Fruit fly (Drosophila melanogaster) whole organism, adult: ENCODE data around the gene Npc2h.

Experiments
- CG11617 ChIP-seq: fragments of 200-800 bp; sonication (Bioruptor generic); optimal IDR thresholded peaks from 2 replicates; lab custom pipeline; 2017; ENCODE audit warnings: mild to moderate bottlenecking, missing biosample characterization, missing genetic modification reagents, missing genetic modification characterization
- CG12768 ChIP-seq: fragments of 200-800 bp; sonication (Bioruptor generic); optimal IDR thresholded peaks from 2 replicates; lab custom pipeline; 2017; ENCODE audit warnings: missing biosample characterization, missing genetic modification characterization, mild to moderate bottlenecking, moderate library complexity, missing genetic modification reagents
- CG14711 ChIP-seq: fragments of 200-800 bp; sonication (Bioruptor generic); optimal IDR thresholded peaks from 2 replicates; lab custom pipeline; 2018; ENCODE audit warnings: missing biosample characterization, mild to moderate bottlenecking, missing genetic modification characterization, moderate library complexity
- CG1620 ChIP-seq: fragments of 200-800 bp; sonication (Bioruptor generic); optimal IDR thresholded peaks from 2 replicates; lab custom pipeline; 2016; ENCODE audit warnings: missing biosample characterization, missing genetic modification characterization
- CG33017 ChIP-seq: fragments of 200-800 bp; sonication (Bioruptor generic); optimal IDR thresholded peaks from 2 replicates; lab custom pipeline; 2018; ENCODE audit warnings: missing biosample characterization, mild to moderate bottlenecking, missing genetic modification characterization, moderate library complexity
- CG5204 ChIP-seq: fragments of 200-800 bp; sonication (Bioruptor generic); optimal IDR thresholded peaks from 2 replicates; lab custom pipeline; 2016; ENCODE audit warnings: missing biosample characterization, missing genetic modification characterization
- CG7045 ChIP-seq: fragments of 200-800 bp; sonication (Bioruptor generic); optimal IDR thresholded peaks from 2 replicates; lab custom pipeline; 2017; ENCODE audit warnings: missing biosample characterization, mild to moderate bottlenecking, missing genetic modification characterization
- CG7101 ChIP-seq: fragments of 200-800 bp; sonication (Bioruptor generic); optimal IDR thresholded peaks from 2 replicates; lab custom pipeline; 2018; ENCODE audit warnings: missing biosample characterization, mild to moderate bottlenecking, missing genetic modification characterization, moderate library complexity
- Clk ChIP-seq: fragments of 200-800 bp; sonication (Bioruptor generic); optimal IDR thresholded peaks from 2 replicates; lab custom pipeline; 2017; ENCODE audit warnings: missing biosample characterization, missing genetic modification characterization
- Crg-1 ChIP-seq: fragments of 200-800 bp; sonication (Bioruptor generic); optimal IDR thresholded peaks from 2 replicates; lab custom pipeline; 2016; ENCODE audit warnings: missing biosample characterization, missing genetic modification characterization
- Hr96 ChIP-seq: fragments of 200-800 bp; sonication (Bioruptor generic); optimal IDR thresholded peaks from 2 replicates; lab custom pipeline; 2016; ENCODE audit warnings: missing biosample characterization, missing genetic modification characterization
- Mnt ChIP-seq: fragments of 200-800 bp; sonication (Bioruptor generic); optimal IDR thresholded peaks from 2 replicates; lab custom pipeline; 2016; ENCODE audit warnings: missing biosample characterization, mild to moderate bottlenecking, missing genetic modification characterization
- bab1 ChIP-seq: fragments of 200-800 bp; sonication (Bioruptor generic); optimal IDR thresholded peaks from 3 replicates; lab custom pipeline; 2019; ENCODE audit warnings: missing biosample characterization, mild to moderate bottlenecking, missing genetic modification characterization, moderate library complexity
- cic ChIP-seq: fragments of 200-800 bp; sonication (Bioruptor generic); optimal IDR thresholded peaks from 2 replicates; lab custom pipeline; 2017; ENCODE audit warnings: missing biosample characterization, mild to moderate bottlenecking, missing genetic modification characterization, moderate library complexity
- cnc ChIP-seq, 2 experiments: fragments of >200 bp; optimal IDR thresholded peaks; 2 replicates each; lab custom pipeline; 2017
- kay ChIP-seq: fragments of 200-800 bp; sonication (Bioruptor generic); peaks from one replicate; lab custom pipeline; 2016; ENCODE audit warnings: missing biosample characterization, missing genetic modification characterization, borderline replicate concordance
- ovo ChIP-seq: fragments of 200-800 bp; sonication (Bioruptor generic); optimal IDR thresholded peaks from 2 replicates; lab custom pipeline; 2016; ENCODE audit warnings: missing biosample characterization, missing genetic modification characterization
- pad ChIP-seq: fragments of 200-800 bp; sonication (Bioruptor generic); optimal IDR thresholded peaks from 3 replicates; lab custom pipeline; 2017; ENCODE audit warnings: missing biosample characterization, missing genetic modification characterization, mild to moderate bottlenecking, moderate library complexity, missing genetic modification reagents
- tj ChIP-seq: fragments of 200-800 bp; sonication (Bioruptor generic); optimal IDR thresholded peaks from 3 replicates; lab custom pipeline; 2017; ENCODE audit warnings: missing biosample characterization, mild to moderate bottlenecking, missing genetic modification characterization, moderate library complexity
- toe ChIP-seq: fragments of 200-800 bp; sonication (Bioruptor generic); optimal IDR thresholded peaks from 2 replicates; lab custom pipeline; 2016; ENCODE audit warnings: missing biosample characterization, missing genetic modification characterization

The Npc2h gene

DNA sequence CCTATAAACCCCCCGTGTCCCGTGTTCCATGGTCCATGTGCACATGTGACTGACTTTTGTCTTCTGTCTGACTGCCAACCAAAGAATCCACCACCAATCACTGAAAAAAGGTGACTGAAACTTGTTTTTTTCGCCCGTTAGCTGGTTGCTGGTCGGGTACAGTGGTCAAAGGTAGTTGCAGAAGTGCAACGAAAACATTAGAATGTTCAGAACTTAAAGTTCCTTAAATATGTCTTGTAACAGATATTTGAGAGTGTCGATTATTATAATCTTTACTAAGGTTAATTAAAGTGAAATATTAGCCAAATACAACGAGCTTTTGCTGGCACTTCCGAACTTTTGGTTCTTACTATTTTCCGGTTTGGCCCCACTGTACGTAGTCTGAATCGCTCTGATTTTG is 15.1 kb upstream of the Npc2h start:
- TF ChIP-seq bab1 (GFP tag; lab: Kevin White, UChicago) (no peak), CG12768 (GFP tag; lab: Kevin White, UChicago) (no peak), Mnt (no peak), Hr96 (GFP tag; lab: Kevin White, UChicago) (no peak), CG1620 (no peak), CG14711 (tag; lab: Kevin White, UChicago) (no peak), CG7101 (tag; lab: Kevin White, UChicago) (no peak), Clk (GFP tag; lab: Kevin White, UChicago) (no peak), CG5204 (no peak), ovo (no peak), CG11617 (no peak), toe (GFP tag; lab: Kevin White, UChicago) (no peak), CG7045 (no peak), pad (GFP tag; lab: Kevin White, UChicago) (no peak), cnc (optimal IDR thresholded peaks at IDR 0.05; lab: Kevin White, UChicago) (no peak), cic (GFP tag; lab: Kevin White, UChicago) (no peak), CG33017 (no peak), kay (no peak), tj (GFP tag; lab: Kevin White, UChicago) (no peak), Crg-1 (GFP tag; lab: Kevin White, UChicago) (no peak)

DNA sequence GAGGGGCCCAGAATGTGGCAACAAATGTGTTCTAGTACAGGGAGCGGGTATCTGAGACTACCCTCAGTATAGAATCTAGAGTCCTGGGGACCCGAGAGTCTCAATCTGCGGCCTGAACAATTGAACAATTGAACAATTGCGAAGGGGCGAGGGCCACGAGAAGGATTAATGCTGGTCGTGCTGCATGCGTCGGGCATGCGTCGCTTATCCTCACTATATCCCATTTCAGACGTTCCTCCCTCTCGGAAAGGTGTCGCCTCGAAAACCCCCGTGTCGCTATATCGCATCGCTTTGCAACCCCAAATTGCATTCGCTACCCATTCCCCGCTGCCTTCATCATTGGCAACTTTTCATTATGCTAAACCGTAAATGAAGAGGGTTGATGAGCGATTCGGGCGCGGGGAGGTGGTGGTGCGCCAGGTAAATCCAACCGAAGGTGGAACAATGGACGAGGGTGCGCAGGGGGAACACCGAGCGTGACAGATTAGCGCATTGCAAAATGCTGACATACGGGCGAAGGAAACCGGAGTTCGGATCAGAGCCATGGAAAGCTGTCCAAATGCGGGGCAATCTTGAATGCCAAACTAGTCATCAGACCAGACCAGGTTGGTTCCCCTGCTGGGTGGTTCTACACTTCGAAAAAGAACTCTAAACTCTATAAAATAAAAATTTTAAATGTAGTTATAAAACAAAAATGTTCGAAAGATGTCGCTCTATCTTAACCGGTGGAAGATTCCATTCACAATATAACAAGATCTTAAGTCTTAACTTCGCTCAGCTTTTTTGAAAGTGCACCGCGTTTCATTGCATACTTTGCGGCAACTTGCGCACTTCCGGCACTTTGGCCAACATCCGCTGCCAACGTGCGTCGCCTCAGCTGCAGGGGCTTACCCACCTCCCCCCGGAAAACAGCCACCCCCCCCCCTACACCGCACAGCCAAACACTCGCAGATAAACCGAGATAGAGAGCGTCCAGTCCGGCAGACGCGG is 12.9 kb upstream of the Npc2h start:
- TF ChIP-seq Mnt (no peak), cic (GFP tag; lab: Kevin White, UChicago) (no peak), CG7101 (tag; lab: Kevin White, UChicago) (no peak), Crg-1 (GFP tag; lab: Kevin White, UChicago) (no peak), CG14711 (tag; lab: Kevin White, UChicago) (no peak), toe (GFP tag; lab: Kevin White, UChicago) (no peak), Clk (GFP tag; lab: Kevin White, UChicago) (no peak), CG11617 (no peak), tj (GFP tag; lab: Kevin White, UChicago) (no peak), CG7045 (no peak), Hr96 (GFP tag; lab: Kevin White, UChicago) (no peak), ovo (no peak), CG33017 (no peak), CG5204 (no peak)

DNA sequence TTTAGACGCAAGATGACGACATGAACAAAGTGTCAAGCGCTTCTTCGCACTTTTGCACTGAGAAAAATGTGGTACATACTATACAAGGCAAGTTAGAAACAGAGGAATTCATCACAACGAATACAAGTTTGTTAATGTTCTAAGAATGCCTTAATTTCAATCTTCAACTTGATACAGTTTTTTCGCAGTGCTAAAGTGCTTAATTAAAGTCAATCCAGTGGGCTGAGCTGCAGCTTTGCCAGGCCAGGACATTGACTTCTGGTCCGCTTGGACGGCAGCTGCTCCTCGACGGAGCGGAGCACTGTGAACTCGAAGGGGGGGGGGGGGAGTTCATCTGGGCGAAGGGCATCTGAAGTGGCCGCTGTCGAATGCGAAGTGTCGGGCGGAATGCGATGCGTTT is 10.1 kb upstream of the Npc2h start:
- TF ChIP-seq Mnt (no peak), ovo (no peak), tj (GFP tag; lab: Kevin White, UChicago) (no peak), CG1620 (no peak), CG12768 (GFP tag; lab: Kevin White, UChicago) (no peak), CG7101 (tag; lab: Kevin White, UChicago) (no peak), CG11617 (no peak), kay (no peak), cnc (optimal IDR thresholded peaks at IDR 0.05; lab: Kevin White, UChicago) (no peak), CG33017 (no peak), pad (GFP tag; lab: Kevin White, UChicago) (no peak), Clk (GFP tag; lab: Kevin White, UChicago) (no peak), Hr96 (GFP tag; lab: Kevin White, UChicago) (no peak), toe (GFP tag; lab: Kevin White, UChicago) (no peak), CG14711 (tag; lab: Kevin White, UChicago) (no peak), Crg-1 (GFP tag; lab: Kevin White, UChicago) (no peak), bab1 (GFP tag; lab: Kevin White, UChicago) (no peak), CG5204 (no peak), cic (GFP tag; lab: Kevin White, UChicago) (no peak), CG7045 (no peak)

dm6 chr3R:30754488-30755223 is 8.6 kb upstream of the Npc2h start:
- TF ChIP-seq CG14711 (tag; lab: Kevin White, UChicago) (no peak), CG12768 (GFP tag; lab: Kevin White, UChicago) (no peak), pad (GFP tag; lab: Kevin White, UChicago) (no peak)

dm6 chr3R:30750898-30751297 is 4.8 kb upstream of the Npc2h start:
- TF ChIP-seq tj (GFP tag; lab: Kevin White, UChicago) (peak; percentile 80), bab1 (GFP tag; lab: Kevin White, UChicago) (peak; percentile 76), CG12768 (GFP tag; lab: Kevin White, UChicago) (no peak), Clk (GFP tag; lab: Kevin White, UChicago) (no peak), pad (GFP tag; lab: Kevin White, UChicago) (no peak), toe (GFP tag; lab: Kevin White, UChicago) (no peak)

DNA sequence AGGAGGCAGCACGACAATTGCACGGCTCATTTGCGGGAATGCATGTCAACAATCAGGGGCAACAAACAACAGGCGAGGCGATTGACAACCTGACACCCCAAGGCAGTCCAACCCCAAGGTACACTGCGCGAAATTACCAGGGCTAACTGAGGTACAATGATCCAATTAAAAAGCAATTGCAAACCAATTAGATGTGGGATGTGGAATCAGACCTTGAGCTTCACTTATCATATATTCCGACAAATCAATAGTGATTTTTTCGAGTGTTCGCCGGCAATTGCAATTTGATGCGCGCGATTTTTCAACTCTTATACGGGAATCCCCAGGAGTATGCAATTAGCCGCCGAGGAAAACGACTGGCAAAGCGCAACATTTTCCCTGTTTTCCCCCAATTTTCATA is 949 bp upstream of the Npc2h start:
- TF ChIP-seq bab1 (GFP tag; lab: Kevin White, UChicago) (no peak), CG14711 (tag; lab: Kevin White, UChicago) (no peak), Mnt (no peak), kay (no peak), CG1620 (no peak), CG12768 (GFP tag; lab: Kevin White, UChicago) (no peak), toe (GFP tag; lab: Kevin White, UChicago) (no peak), ovo (no peak), CG7101 (tag; lab: Kevin White, UChicago) (no peak), CG7045 (no peak), CG33017 (no peak), Clk (GFP tag; lab: Kevin White, UChicago) (no peak), pad (GFP tag; lab: Kevin White, UChicago) (no peak), cnc (optimal IDR thresholded peaks at IDR 0.05; lab: Kevin White, UChicago) (no peak), Crg-1 (GFP tag; lab: Kevin White, UChicago) (no peak), Hr96 (GFP tag; lab: Kevin White, UChicago) (no peak), CG5204 (no peak)
